Worm (Caenorhabditis elegans): ENCODE data around the gene tbx-7.

DNA sequence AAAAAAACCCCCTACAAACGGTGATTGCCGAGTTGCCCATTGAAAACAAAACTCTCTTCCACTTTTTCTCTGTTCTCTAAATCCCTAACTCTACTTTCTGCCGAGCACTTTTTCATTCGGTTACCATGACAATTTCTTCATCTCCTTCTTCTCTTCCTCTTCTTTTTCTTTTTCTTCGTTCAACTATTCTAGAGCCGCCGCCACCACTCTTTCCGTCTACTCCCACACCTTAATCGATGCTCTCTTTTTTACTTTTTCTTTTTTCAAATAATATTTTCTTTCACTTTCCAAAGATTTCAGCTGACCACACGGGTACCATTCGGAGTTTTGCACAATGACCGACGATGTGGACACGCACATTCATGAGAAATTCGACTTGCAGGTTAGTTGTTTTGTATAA lies 39.2 kb upstream of the tbx-7 start, which contains the start of gene mapk-15:
- no peak for TF ChIP-seq ztf-23 (GFP tag; IDR thresholded peaks at IDR 0.05)
- TF ChIP-seq tab-1 (GFP tag; IDR thresholded peaks at IDR 0.05) = no peak
